Fruit fly (Drosophila melanogaster) whole organism, embryonic: ENCODE results near the gene CG2816.

Experiments
- Ada2b ChIP-seq: fragments of 200-800 bp; sonication (Bioruptor generic); IDR thresholded peaks from 2 replicates; pipeline ENCODE4 v1.3.6; 2022; ENCODE audit warnings: missing biosample characterization, missing genetic modification characterization
- CG10543 ChIP-seq: fragments of 200-800 bp; sonication (Bioruptor generic); optimal IDR thresholded peaks from 3 replicates; lab custom pipeline; 2017; ENCODE audit warnings: missing biosample characterization, mild to moderate bottlenecking, missing genetic modification characterization, moderate library complexity
- CG11456 ChIP-seq: fragments of 200-800 bp; sonication (Bioruptor generic); IDR thresholded peaks from 3 replicates; pipeline ENCODE4 v1.3.6; 2022; ENCODE audit warnings: missing biosample characterization, missing genetic modification characterization
- CG11504 ChIP-seq: fragments of 200-800 bp; sonication (Bioruptor generic); optimal IDR thresholded peaks from 3 replicates; lab custom pipeline; 2019; ENCODE audit warnings: missing biosample characterization, mild to moderate bottlenecking, missing genetic modification characterization, moderate library complexity
- CG1792 ChIP-seq: fragments of 200-800 bp; sonication (Bioruptor generic); optimal IDR thresholded peaks from 2 replicates; lab custom pipeline; 2016; ENCODE audit warnings: missing biosample characterization, missing genetic modification characterization
- CG34376 ChIP-seq: fragments of 200-800 bp; sonication (Bioruptor generic); optimal IDR thresholded peaks from 2 replicates; lab custom pipeline; 2018; ENCODE audit warnings: missing biosample characterization, mild to moderate bottlenecking, missing genetic modification characterization
- CG7357 ChIP-seq: fragments of 200-800 bp; sonication (Bioruptor generic); IDR thresholded peaks from 3 replicates; pipeline ENCODE4 v1.3.6; 2022; ENCODE audit warnings: missing biosample characterization, missing genetic modification characterization
- CG8765 ChIP-seq: fragments of 200-800 bp; sonication (Bioruptor generic); IDR thresholded peaks from 2 replicates; pipeline ENCODE4 v1.3.6; 2022; ENCODE audit warnings: missing biosample characterization, missing genetic modification characterization
- CG9215 ChIP-seq: fragments of 200-800 bp; sonication (Bioruptor generic); IDR thresholded peaks from 2 replicates; pipeline ENCODE4 v1.3.6; 2022; ENCODE audit warnings: missing biosample characterization, missing genetic modification characterization
- Dbx ChIP-seq: fragments of 200-800 bp; sonication (Bioruptor generic); IDR thresholded peaks from 3 replicates; pipeline ENCODE4 v1.3.6; 2022; ENCODE audit warnings: missing biosample characterization, missing genetic modification characterization
- Eip74EF ChIP-seq, 2 experiments: fragments of 200-800 bp in 1 of 2; fragments of >200 bp in 1 of 2; sonication (Bioruptor generic) in 1 of 2; optimal IDR thresholded peaks; 2 replicates each; lab custom pipeline; 2017 to 2019; ENCODE audit warnings: missing biosample characterization in 2 of 2, missing genetic modification characterization in 2 of 2, mild to moderate bottlenecking in 1 of 2, moderate library complexity in 1 of 2
- Ets65A ChIP-seq: fragments of 200-800 bp; sonication (Bioruptor generic); peaks from one replicate; lab custom pipeline; 2016; ENCODE audit warnings: missing biosample characterization, missing genetic modification characterization
- PHDP ChIP-seq: fragments of 200-800 bp; sonication (Bioruptor generic); optimal IDR thresholded peaks from 3 replicates; lab custom pipeline; 2018; ENCODE audit warnings: missing biosample characterization, mild to moderate bottlenecking, missing genetic modification characterization, moderate library complexity
- Pdp1 ChIP-seq, 2 experiments: fragments of 200-800 bp; sonication (Bioruptor generic); optimal IDR thresholded peaks; 3 replicates each; lab custom pipeline; 2016; ENCODE audit warnings: missing biosample characterization in 2 of 2, missing genetic modification characterization in 2 of 2, mild to moderate bottlenecking in 1 of 2, moderate library complexity in 1 of 2
- Xrp1 ChIP-seq: fragments of 200-800 bp; sonication (Bioruptor generic); IDR thresholded peaks from 2 replicates; pipeline ENCODE4 v1.3.6; 2022; ENCODE audit warnings: missing biosample characterization, missing genetic modification characterization
- bowl ChIP-seq: fragments of 200-800 bp; sonication (Bioruptor generic); IDR thresholded peaks from 2 replicates; pipeline ENCODE4 v1.3.6; 2022; ENCODE audit warnings: missing biosample characterization, missing genetic modification characterization
- dimm ChIP-seq: fragments of 200-800 bp; sonication (Bioruptor generic); IDR thresholded peaks from 2 replicates; pipeline ENCODE4 v1.3.6; 2022; ENCODE audit warnings: missing biosample characterization, missing genetic modification characterization
- dmrt99B ChIP-seq: fragments of 200-800 bp; sonication (Bioruptor generic); optimal IDR thresholded peaks from 2 replicates; lab custom pipeline; 2018; ENCODE audit warnings: missing biosample characterization, mild to moderate bottlenecking, missing genetic modification characterization, moderate library complexity
- fd64A ChIP-seq: fragments of 200-800 bp; sonication (Bioruptor generic); optimal IDR thresholded peaks from 3 replicates; lab custom pipeline; 2018; ENCODE audit warnings: missing biosample characterization, mild to moderate bottlenecking, missing genetic modification characterization
- gt ChIP-seq: fragments of 200-800 bp; sonication (Bioruptor generic); IDR thresholded peaks from 2 replicates; pipeline ENCODE4 v1.3.6; 2022; ENCODE audit warnings: missing biosample characterization, missing genetic modification characterization
- kay ChIP-seq: fragments of 200-800 bp; sonication (Bioruptor generic); optimal IDR thresholded peaks from 2 replicates; lab custom pipeline; 2016; ENCODE audit warnings: missing biosample characterization, missing genetic modification characterization
- maf-S ChIP-seq: fragments of 200-800 bp; sonication (Bioruptor generic); optimal IDR thresholded peaks from 2 replicates; lab custom pipeline; 2016; ENCODE audit warnings: missing biosample characterization, missing genetic modification characterization
- rib ChIP-seq: fragments of 200-800 bp; sonication (Bioruptor generic); IDR thresholded peaks from 2 replicates; pipeline ENCODE4 v1.3.6; 2022; ENCODE audit warnings: missing biosample characterization, missing genetic modification characterization
- sc ChIP-seq, 3 experiments: fragments of >200 bp in 2 of 3; fragments of 200-800 bp in 1 of 3; sonication (Bioruptor generic) in 1 of 3; optimal IDR thresholded peaks; 2 replicates in 2 of 3; 3 replicates in 1 of 3; lab custom pipeline; 2017; ENCODE audit warnings: mild to moderate bottlenecking in 1 of 3, missing biosample characterization in 1 of 3, missing genetic modification characterization in 1 of 3, missing genetic modification reagents in 1 of 3
- slou ChIP-seq: fragments of 200-800 bp; sonication (Bioruptor generic); optimal IDR thresholded peaks from 3 replicates; lab custom pipeline; 2016; ENCODE audit warnings: missing biosample characterization, missing genetic modification characterization
- sug ChIP-seq: fragments of 200-800 bp; optimal IDR thresholded peaks from 2 replicates; lab custom pipeline; 2019; ENCODE audit warnings: missing biosample characterization, mild to moderate bottlenecking, missing genetic modification characterization, moderate library complexity

CG2816 gene

DNA sequence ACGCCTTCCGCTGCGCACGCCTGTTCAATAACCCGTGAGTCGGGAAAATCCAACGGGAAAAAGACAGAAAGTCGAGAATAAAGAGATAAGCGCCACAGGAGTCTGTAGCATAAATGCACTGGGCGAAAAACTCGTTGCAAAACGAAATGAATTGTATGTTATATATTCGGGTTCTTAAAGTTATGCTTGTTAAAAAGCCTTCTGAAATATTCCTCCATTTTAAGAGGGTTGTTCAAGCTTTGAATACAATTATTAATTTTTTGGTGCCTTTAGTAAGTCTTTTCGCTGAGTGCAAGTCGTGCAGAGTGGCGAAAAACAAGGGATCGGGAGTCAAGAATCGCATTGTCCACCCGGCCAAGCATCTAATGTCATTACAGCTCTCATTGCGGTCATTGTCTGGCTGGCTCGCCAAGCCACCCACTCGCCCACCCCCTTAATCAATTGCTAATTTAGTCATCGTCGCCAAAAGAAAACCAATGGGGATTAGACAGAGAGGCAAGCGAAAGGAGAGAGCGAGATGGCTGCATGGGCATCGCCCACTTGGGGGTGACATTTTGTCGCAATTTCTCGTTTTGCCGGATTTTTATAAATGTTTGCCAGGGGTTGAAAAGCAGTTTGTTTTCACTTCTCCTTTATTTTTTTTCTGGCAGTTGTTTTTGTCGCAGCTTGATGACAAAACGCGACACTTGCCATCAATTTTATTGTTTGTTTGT lies 18.2 kb upstream of the CG2816 start (continued):
- TF ChIP-seq CG11504 (tag; lab: Kevin White, UChicago) (no peak), maf-S (GFP tag; lab: Kevin White, UChicago) (no peak)

- no peak for TF ChIP-seq Xrp1
- TF ChIP-seq gt (GFP tag; lab: Robert Waterston, UW): no peak
Observed at dm6 chr2L:3692466-3692865, 11.0 kb upstream of the CG2816 start, which contains the start of gene CG16704. CG16704 (minus strand) TSS chr2L:3692587.

dm6 chr2L:3693082-3693481 lies 10.4 kb upstream of the CG2816 start, which contains the start of gene CG3513:
CG3513 (minus strand) TSS chr2L:3693182.
- no peak for TF ChIP-seq CG9215 (GFP tag; lab: Robert Waterston, UW)
- no peak for TF ChIP-seq kay (GFP tag; lab: Kevin White, UChicago)
- no peak for TF ChIP-seq slou (GFP tag; lab: Kevin White, UChicago)
- TF ChIP-seq fd64A (GFP tag; lab: Kevin White, UChicago): no peak
- TF ChIP-seq Ada2b: no peak
- TF ChIP-seq dmrt99B (tag; lab: Kevin White, UChicago): no peak
- no peak for TF ChIP-seq CG1792 (GFP tag; lab: Kevin White, UChicago)

- TF ChIP-seq bowl: no peak
- no peak for TF ChIP-seq CG34376 (GFP tag; lab: Kevin White, UChicago)
- TF ChIP-seq, all 482 proteins: peak for 0
Observed at dm6 chr2L:3693805-3694204, 9.7 kb upstream of the CG2816 start, which contains the start of gene Acp24A4. Acp24A4 (minus strand) TSS chr2L:3693905.

DNA sequence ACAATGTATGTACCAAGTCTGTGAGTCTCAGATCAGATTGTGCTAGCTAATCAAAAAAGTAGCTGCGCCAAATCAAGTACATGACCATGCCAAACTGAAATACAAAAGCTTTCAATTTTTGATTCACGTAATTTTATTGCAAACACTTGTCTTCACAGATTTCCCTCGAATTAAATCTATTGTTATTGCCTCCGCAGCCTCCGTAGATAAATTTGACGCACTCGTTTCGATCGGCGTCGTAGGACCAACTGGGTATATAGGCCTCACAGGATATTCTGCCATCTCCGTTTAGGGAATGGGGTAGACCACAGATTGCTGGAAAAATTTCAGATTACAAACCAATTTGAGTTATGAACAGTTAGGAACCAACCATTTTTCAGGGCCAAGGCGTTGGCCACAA lies 8.5 kb upstream of the CG2816 start, which contains the start of gene CG43165:
Gene CG43165, minus strand, starts transcription at position 101 of the 400 bp plus-strand sequence.
- TF ChIP-seq Pdp1 (GFP tag; optimal IDR thresholded peaks at IDR 0.05; lab: Kevin White, UChicago) (peak in 1 of 2 experiments; percentile 12), CG8765 (peak; percentile 22; the same call in 1 of the 2 replicates), CG1792 (GFP tag; lab: Kevin White, UChicago) (no peak)

DNA sequence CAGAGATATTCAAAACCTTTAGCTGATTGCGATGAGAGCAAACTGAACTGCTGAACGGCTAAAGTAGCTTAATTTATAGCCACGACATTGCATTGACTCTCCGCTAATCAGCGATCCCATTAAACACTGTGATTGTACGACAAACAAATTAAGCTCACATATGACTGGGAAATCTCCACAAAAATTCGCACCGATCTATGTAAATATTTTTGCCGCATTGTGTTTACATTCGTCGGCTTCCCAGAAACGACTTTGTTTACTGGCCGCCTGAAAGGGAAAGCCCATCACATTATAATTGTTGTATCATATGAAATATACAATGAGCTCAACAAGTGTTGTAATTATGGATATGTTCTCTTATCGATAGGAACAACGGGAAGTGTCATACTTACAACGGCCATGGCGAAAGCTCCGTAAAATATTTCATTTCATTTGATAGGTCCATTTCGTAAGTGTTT lies 8.1 kb upstream of the CG2816 start, which contains the start of gene CG16713:
Gene CG16713, minus strand, starts transcription at position 51 of the 458 bp plus-strand sequence.
- TF ChIP-seq Dbx (GFP tag; lab: Robert Waterston, UW): no peak
- TF ChIP-seq sug: peak; percentile 25
- TF ChIP-seq PHDP: no peak
- peak; percentile 31 for TF ChIP-seq CG34376 (GFP tag; lab: Kevin White, UChicago)
- no peak for TF ChIP-seq dimm (GFP tag; lab: Robert Waterston, UW)
- no peak for TF ChIP-seq rib (GFP tag; lab: Robert Waterston, UW)
- TF ChIP-seq sc (optimal IDR thresholded peaks at IDR 0.05; lab: Kevin White, UChicago): no peak
- no peak for TF ChIP-seq sc (GFP tag; optimal IDR thresholded peaks at IDR 0.05; lab: Kevin White, UChicago)

- peak; percentile 51 for TF ChIP-seq sug
- peak; percentile 61 for TF ChIP-seq CG34376 (GFP tag; lab: Kevin White, UChicago)
- TF ChIP-seq CG7357 (GFP tag; lab: Robert Waterston, UW): 0 out of 3 replicates have a peak, but pooled peaks have one; percentile 9
- TF ChIP-seq CG10543 (GFP tag; lab: Kevin White, UChicago): peak; percentile 11
- no peak for TF ChIP-seq CG11456 (GFP tag; lab: Robert Waterston, UW)
Observed at dm6 chr2L:3696438-3696837, 7.0 kb upstream of the CG2816 start, which contains the start of gene IM33. IM33 (minus strand) TSS chr2L:3696658.

- TF ChIP-seq Eip74EF (GFP tag; optimal IDR thresholded peaks at IDR 0.05; lab: Kevin White, UChicago) (peak in 1 of 2 experiments; percentile 14), Ets65A (no peak)
Observed at dm6 chr2L:3697772-3698171, 5.7 kb upstream of the CG2816 start, which contains the start of gene CG3604. CG3604 (minus strand) TSS chr2L:3697872.
